Worm (Caenorhabditis elegans) whole organism, L2 larva: Measurements from ENCODE around the gene ZC13.10.

Experiments used
- F13H6.1 ChIP-seq: sonication (generic microtip); optimal IDR thresholded peaks from 2 replicates; lab custom pipeline; 2016; ENCODE audit warnings: missing genetic modification characterization, missing compliant biosample characterization
- R02D3.7 ChIP-seq: fragments of 150-350 bp; optimal IDR thresholded peaks from 2 replicates; lab custom pipeline; 2014; ENCODE audit warnings: missing biosample characterization, missing genetic modification characterization
- ZK546.5 ChIP-seq: sonication (generic microtip); optimal IDR thresholded peaks from 2 replicates; lab custom pipeline; 2017; ENCODE audit warnings: missing biosample characterization, missing genetic modification characterization
- alr-1 ChIP-seq: fragments of 150-350 bp; optimal IDR thresholded peaks from 2 replicates; lab custom pipeline; 2014; ENCODE audit warnings: missing biosample characterization, missing genetic modification characterization
- aly-2 ChIP-seq: fragments of 150-350 bp; optimal IDR thresholded peaks from 2 replicates; lab custom pipeline; 2014; ENCODE audit warnings: missing biosample characterization, missing genetic modification characterization
- ama-1 ChIP-seq: fragments of 150-350 bp; optimal IDR thresholded peaks from 2 replicates; lab custom pipeline; 2018; ENCODE audit warnings: inconsistent platforms
- blmp-1 ChIP-seq: sonication (generic microtip); optimal IDR thresholded peaks from 2 replicates; lab custom pipeline; 2017; ENCODE audit warnings: missing genetic modification characterization, mild to moderate bottlenecking, missing compliant biosample characterization, antibody characterized with exemption, moderate library complexity; ENCODE audit not compliant: insufficient read depth
- ceh-82 ChIP-seq: fragments of 150-350 bp; optimal IDR thresholded peaks from 2 replicates; lab custom pipeline; 2014; ENCODE audit warnings: missing biosample characterization, missing genetic modification characterization
- crh-2 ChIP-seq: sonication (generic microtip); optimal IDR thresholded peaks from 2 replicates; lab custom pipeline; 2017; ENCODE audit warnings: missing biosample characterization, missing genetic modification characterization
- dmd-4 ChIP-seq: sonication (generic microtip); optimal IDR thresholded peaks from 2 replicates; lab custom pipeline; 2017; ENCODE audit warnings: missing biosample characterization, missing genetic modification characterization
- egl-27 ChIP-seq: sonication (generic microtip); optimal IDR thresholded peaks from 3 replicates; lab custom pipeline; 2017; ENCODE audit warnings: missing biosample characterization, missing genetic modification reagents, missing genetic modification characterization
- gmeb-1 ChIP-seq: fragments of 150-350 bp; optimal IDR thresholded peaks from 2 replicates; lab custom pipeline; 2014; ENCODE audit warnings: missing biosample characterization, missing genetic modification characterization
- lin-11 ChIP-seq: fragments of 150-350 bp; sonication (generic microtip); optimal IDR thresholded peaks from 2 replicates; lab custom pipeline; 2014; ENCODE audit warnings: missing biosample characterization, missing genetic modification characterization, inconsistent platforms, mixed read lengths
- lin-13 ChIP-seq: fragments of 150-350 bp; optimal IDR thresholded peaks from 2 replicates; lab custom pipeline; 2014; ENCODE audit warnings: missing biosample characterization, missing genetic modification reagents, missing genetic modification characterization
- lin-39 ChIP-seq: fragments of 150-350 bp; optimal IDR thresholded peaks from 2 replicates; lab custom pipeline; 2014; ENCODE audit warnings: missing biosample characterization, missing genetic modification reagents, missing genetic modification characterization
- mdl-1 ChIP-seq, 2 experiments: fragments of 150-350 bp in 1 of 2; sonication (generic microtip) in 1 of 2; optimal IDR thresholded peaks; 2 replicates each; lab custom pipeline; 2017; ENCODE audit warnings: missing biosample characterization in 2 of 2, missing genetic modification characterization in 2 of 2
- nhr-11 ChIP-seq: fragments of 150-350 bp; optimal IDR thresholded peaks from 2 replicates; lab custom pipeline; 2014; ENCODE audit warnings: missing biosample characterization, missing genetic modification characterization
- nhr-12 ChIP-seq: fragments of 150-350 bp; optimal IDR thresholded peaks from 2 replicates; lab custom pipeline; 2014; ENCODE audit warnings: missing biosample characterization, missing genetic modification characterization
- nhr-21 ChIP-seq: fragments of 150-350 bp; optimal IDR thresholded peaks from 2 replicates; lab custom pipeline; 2014; ENCODE audit warnings: missing biosample characterization, missing genetic modification characterization
- nhr-23 ChIP-seq: fragments of 150-350 bp; optimal IDR thresholded peaks from 2 replicates; lab custom pipeline; 2014; ENCODE audit warnings: missing biosample characterization, missing genetic modification reagents, missing genetic modification characterization
- nhr-237 ChIP-seq: fragments of 150-350 bp; optimal IDR thresholded peaks from 2 replicates; lab custom pipeline; 2014; ENCODE audit warnings: missing biosample characterization, missing genetic modification characterization
- nhr-25 ChIP-seq: fragments of 150-350 bp; sonication (generic microtip); optimal IDR thresholded peaks from 3 replicates; lab custom pipeline; 2014; ENCODE audit warnings: missing biosample characterization, missing genetic modification characterization
- nhr-6 ChIP-seq: fragments of 150-350 bp; optimal IDR thresholded peaks from 2 replicates; lab custom pipeline; 2014; ENCODE audit warnings: missing biosample characterization, missing genetic modification characterization
- nhr-77 ChIP-seq: fragments of 150-350 bp; optimal IDR thresholded peaks from 2 replicates; lab custom pipeline; 2014; ENCODE audit warnings: missing biosample characterization, missing genetic modification characterization
- sem-4 ChIP-seq: fragments of 150-350 bp; optimal IDR thresholded peaks from 2 replicates; lab custom pipeline; 2014; ENCODE audit warnings: missing biosample characterization, missing genetic modification reagents, missing genetic modification characterization
- sma-9 ChIP-seq, 2 experiments: fragments of 150-350 bp in 1 of 2; sonication (generic microtip) in 1 of 2; optimal IDR thresholded peaks; 2 replicates each; lab custom pipeline; 2014 to 2016; ENCODE audit warnings: missing genetic modification characterization in 2 of 2, mild to moderate bottlenecking in 1 of 2, missing biosample characterization in 1 of 2, missing compliant biosample characterization in 1 of 2, missing genetic modification reagents in 1 of 2, moderate library complexity in 1 of 2
- snpc-4 ChIP-seq: fragments of 150-350 bp; optimal IDR thresholded peaks from 2 replicates; lab custom pipeline; 2014; ENCODE audit warnings: missing biosample characterization, missing genetic modification characterization
- unc-55 ChIP-seq: fragments of 150-350 bp; sonication (generic microtip); optimal IDR thresholded peaks from 3 replicates; lab custom pipeline; 2014; ENCODE audit warnings: missing biosample characterization, missing genetic modification reagents, missing genetic modification characterization
- unc-62 ChIP-seq: fragments of 150-350 bp; optimal IDR thresholded peaks from 2 replicates; lab custom pipeline; 2014; ENCODE audit warnings: missing biosample characterization, missing genetic modification reagents, missing genetic modification characterization
- zag-1 ChIP-seq: fragments of 150-350 bp; optimal IDR thresholded peaks from 2 replicates; lab custom pipeline; 2014; ENCODE audit warnings: missing biosample characterization, missing genetic modification characterization
- ztf-1 ChIP-seq: fragments of 200-800 bp; sonication (Bioruptor generic); conservative IDR thresholded peaks from 2 replicates; pipeline ENCODE4 v1.3.6; 2022; ENCODE audit warnings: missing genetic modification characterization, missing compliant biosample characterization
- ztf-11 ChIP-seq: sonication (generic microtip); optimal IDR thresholded peaks from 2 replicates; lab custom pipeline; 2017; ENCODE audit warnings: missing biosample characterization, missing genetic modification characterization
- ztf-4 ChIP-seq: fragments of 150-350 bp; optimal IDR thresholded peaks from 2 replicates; lab custom pipeline; 2014; ENCODE audit warnings: missing biosample characterization, missing genetic modification characterization

The ZC13.10 gene

ce11 chrX:857658-858057 is 44.8 kb downstream of the ZC13.10 start:
- TF ChIP-seq nhr-25 (no peak), egl-27 (tag; lab: Kevin White, UChicago) (no peak), aly-2 (tag; lab: Kevin White, UChicago) (no peak), ztf-11 (no peak), nhr-23 (tag; lab: Kevin White, UChicago) (no peak), nhr-11 (tag; lab: Kevin White, UChicago) (no peak), ztf-4 (tag; lab: Kevin White, UChicago) (no peak), F13H6.1 (tag; lab: Kevin White, UChicago) (no peak), nhr-6 (no peak), sem-4 (tag; lab: Kevin White, UChicago) (no peak), ZK546.5 (tag; lab: Kevin White, UChicago) (no peak), ama-1 (lab: Kevin White, UChicago) (no peak), unc-62 (no peak), ceh-82 (tag; lab: Kevin White, UChicago) (no peak), alr-1 (no peak)

ce11 chrX:853604-854003 is 48.8 kb downstream of the ZC13.10 start:
- TF ChIP-seq ztf-11 (no peak), lin-13 (no peak), sma-9 (GFP tag; optimal IDR thresholded peaks at IDR 0.05; lab: Kevin White, UChicago) (no peak), sma-9 (tag; optimal IDR thresholded peaks at IDR 0.05; lab: Kevin White, UChicago) (no peak), nhr-237 (tag; lab: Kevin White, UChicago) (no peak), nhr-25 (no peak), snpc-4 (tag; lab: Kevin White, UChicago) (no peak), unc-62 (no peak), nhr-11 (tag; lab: Kevin White, UChicago) (no peak), dmd-4 (tag; lab: Kevin White, UChicago) (no peak), lin-11 (tag; lab: Kevin White, UChicago) (no peak), blmp-1 (tag; lab: Kevin White, UChicago) (no peak), unc-55 (GFP tag; lab: Kevin White, UChicago) (no peak), crh-2 (tag; lab: Kevin White, UChicago) (no peak), lin-39 (tag; lab: Kevin White, UChicago) (no peak), R02D3.7 (tag; lab: Kevin White, UChicago) (no peak), nhr-21 (tag; lab: Kevin White, UChicago) (no peak), zag-1 (tag; lab: Kevin White, UChicago) (no peak)

DNA sequence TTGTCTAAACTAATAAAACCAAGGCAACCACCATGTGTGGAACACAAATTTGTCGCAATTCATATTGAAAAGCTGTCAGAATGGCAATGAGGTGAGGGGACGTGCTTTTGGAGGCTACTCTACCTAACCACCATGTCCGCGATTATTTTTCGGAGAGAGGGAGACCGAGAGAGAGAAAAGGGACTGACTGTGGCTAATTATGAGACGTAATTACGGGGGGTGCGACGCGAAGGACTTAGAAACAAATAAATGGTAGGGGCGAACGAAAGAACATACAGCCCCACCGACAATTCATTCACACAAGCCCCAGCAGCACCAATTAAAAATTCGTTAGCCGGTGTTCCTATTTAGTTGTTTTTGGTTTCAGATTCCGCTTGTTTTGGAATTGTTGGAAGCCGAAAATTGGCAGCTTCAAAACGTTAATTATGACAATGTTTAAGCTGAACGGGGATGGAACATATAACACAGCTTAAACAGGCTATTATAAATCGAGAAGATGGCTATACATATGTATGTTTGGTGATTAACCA is 49.6 kb downstream of the ZC13.10 start:
- TF ChIP-seq nhr-25 (peak; percentile 36), mdl-1 (tag; optimal IDR thresholded peaks at IDR 0.05; lab: Kevin White, UChicago) (no peak)

ce11 chrX:851421-851820 is 51.0 kb downstream of the ZC13.10 start, which contains the start of gene igcm-1:
igcm-1 (minus strand) TSS chrX:851521.
- TF ChIP-seq ztf-1 (GFP tag; lab: Robert Waterston, UW) (no peak), nhr-12 (tag; lab: Kevin White, UChicago) (no peak), nhr-237 (tag; lab: Kevin White, UChicago) (no peak), nhr-6 (no peak), lin-11 (tag; lab: Kevin White, UChicago) (no peak), ztf-4 (tag; lab: Kevin White, UChicago) (no peak), unc-55 (GFP tag; lab: Kevin White, UChicago) (no peak), gmeb-1 (tag; lab: Kevin White, UChicago) (no peak), nhr-77 (no peak)
